Worm (Caenorhabditis elegans) whole organism, L4 larva: ENCODE measurements around the gene K10F12.7.

Experiments used
- ama-1 ChIP-seq: fragments of 150-350 bp; optimal IDR thresholded peaks from 2 replicates; lab custom pipeline; 2014; ENCODE audit warnings: inconsistent platforms, mixed read lengths
- ceh-20 ChIP-seq: fragments of 200-800 bp; sonication (Bioruptor generic); IDR thresholded peaks from 2 replicates; pipeline ENCODE4 v1.3.6; 2022; ENCODE audit warnings: missing genetic modification reagents, missing genetic modification characterization, missing compliant biosample characterization
- fkh-10 ChIP-seq: fragments of 150-350 bp; optimal IDR thresholded peaks from 2 replicates; lab custom pipeline; 2014; ENCODE audit warnings: missing biosample characterization, missing genetic modification reagents, missing genetic modification characterization
- jun-1 ChIP-seq: fragments of 150-350 bp; optimal IDR thresholded peaks from 2 replicates; lab custom pipeline; 2014; ENCODE audit warnings: missing biosample characterization, missing genetic modification reagents, missing genetic modification characterization
- nhr-28 ChIP-seq: fragments of 150-350 bp; optimal IDR thresholded peaks from 2 replicates; lab custom pipeline; 2014; ENCODE audit warnings: missing biosample characterization, missing genetic modification characterization
- pha-4 ChIP-seq, 2 experiments: fragments of 150-350 bp in 1 of 2; fragments of 200-800 bp in 1 of 2; sonication (Bioruptor generic) in 1 of 2; IDR thresholded peaks in 1 of 2; optimal IDR thresholded peaks in 1 of 2; 2 replicates each; pipeline versions ENCODE4 v1.3.6 to Lab custom; 2014 to 2022; ENCODE audit warnings: missing genetic modification characterization in 2 of 2, missing genetic modification reagents in 2 of 2, missing biosample characterization in 1 of 2, missing compliant biosample characterization in 1 of 2

- TF ChIP-seq ama-1 (lab: Kevin White, UChicago) (no peak), jun-1 (tag; lab: Kevin White, UChicago) (no peak), pha-4 (GFP tag; IDR thresholded peaks at IDR 0.05; lab: Robert Waterston, UW) (no peak), pha-4 (tag; optimal IDR thresholded peaks at IDR 0.05; lab: Kevin White, UChicago) (no peak), fkh-10 (GFP tag; lab: Kevin White, UChicago) (no peak), ceh-20 (GFP tag; lab: Robert Waterston, UW) (no peak), nhr-28 (no peak)
Measured at ce11 chrIII:351860-352456, 30.4 kb downstream of the K10F12.7 start.
